Worm (Caenorhabditis elegans) whole organism, mixed stage, embryonic: Measurements from ENCODE around the gene fbxa-104.

Source experiments
- lin-13 ChIP-seq: fragments of 150-350 bp; optimal IDR thresholded peaks from 2 replicates; lab custom pipeline; 2014; ENCODE audit warnings: missing biosample characterization, missing genetic modification characterization
- mab-5 ChIP-seq: fragments of 150-350 bp; optimal IDR thresholded peaks from 2 replicates; lab custom pipeline; 2014; ENCODE audit warnings: missing biosample characterization, missing genetic modification characterization
- sem-2 ChIP-seq: fragments of 200-800 bp; sonication (Bioruptor generic); optimal IDR thresholded peaks from 2 replicates; lab custom pipeline; 2018; ENCODE audit warnings: mild to moderate bottlenecking, missing genetic modification characterization, missing compliant biosample characterization
- snpc-4 ChIP-seq: fragments of 150-350 bp; optimal IDR thresholded peaks from 2 replicates; lab custom pipeline; 2014; ENCODE audit warnings: missing biosample characterization, missing genetic modification characterization
- unc-62 ChIP-seq: fragments of 150-350 bp; optimal IDR thresholded peaks from 2 replicates; lab custom pipeline; 2014; ENCODE audit warnings: missing biosample characterization, missing genetic modification reagents, missing genetic modification characterization

ce11 chrV:15377903-15378302 is 45.6 kb downstream of the fbxa-104 start, which contains the start of gene srh-122:
- TF ChIP-seq snpc-4 (tag; lab: Kevin White, UChicago) (no peak), unc-62 (GFP tag; lab: Kevin White, UChicago) (no peak), mab-5 (no peak), sem-2 (no peak), lin-13 (no peak)
